Worm (Caenorhabditis elegans): ENCODE results near the gene sec-10.
A peak's percentile ranks its signal among the peaks of the same experiment; 100 is the strongest.

The sec-10 gene

DNA sequence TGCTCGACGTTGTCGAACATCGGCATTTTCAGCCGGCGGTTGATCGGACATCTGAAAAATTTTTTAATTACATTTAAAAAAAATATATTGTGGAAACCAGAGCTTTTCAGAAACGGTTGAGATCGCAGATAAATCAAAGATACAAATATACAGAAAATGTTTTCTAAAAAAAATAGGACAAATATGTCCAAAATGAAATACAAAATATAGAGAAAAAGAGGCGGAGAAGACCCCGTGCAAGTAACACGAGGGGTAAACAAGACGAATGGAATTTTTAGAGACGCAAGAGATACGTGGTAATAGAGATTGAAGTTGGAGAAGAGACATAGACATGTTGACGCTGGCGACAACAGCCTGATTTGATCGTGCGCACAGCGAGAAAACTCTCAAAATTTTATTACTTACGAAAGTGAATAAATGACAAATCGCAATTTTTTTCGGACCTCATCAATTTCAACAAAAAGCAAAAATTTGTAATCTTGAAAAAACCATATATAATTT, 33.4 kb upstream of the sec-10 start, which contains the start of gene cdgs-1 (continued):
- TF ChIP-seq tra-1 (GFP tag; IDR thresholded peaks at IDR 0.05) (no peak), spr-3 (GFP tag; optimal IDR thresholded peaks at IDR 0.05) (no peak), aha-1 (tag) (no peak), lir-3 (tag; optimal IDR thresholded peaks at IDR 0.05) (no peak), T20F7.1 (GFP tag; optimal IDR thresholded peaks at IDR 0.05) (no peak), tag-97 (GFP tag; IDR thresholded peaks at IDR 0.05) (no peak), spr-1 (tag; optimal IDR thresholded peaks at IDR 0.05) (no peak), madf-9 (GFP tag; conservative IDR thresholded peaks at IDR 0.05) (no peak), mes-2 (tag; optimal IDR thresholded peaks at IDR 0.05; ENCODE audit: poor library complexity, severe bottlenecking) (no peak), mdt-29 (GFP tag; IDR thresholded peaks at IDR 0.05) (no peak), unc-39 (tag; optimal IDR thresholded peaks at IDR 0.05) (no peak), lsy-2 (tag; optimal IDR thresholded peaks at IDR 0.05) (peak in 1 of 2 experiments; percentile 57), ama-1 (optimal IDR thresholded peaks at IDR 0.05) (no peak), ceh-44 (GFP tag; IDR thresholded peaks at IDR 0.05) (no peak), zip-2 (tag; optimal IDR thresholded peaks at IDR 0.05) (no peak), nhr-76 (tag; optimal IDR thresholded peaks at IDR 0.05) (no peak), nhr-48 (tag; optimal IDR thresholded peaks at IDR 0.05) (no peak), sdz-12 (GFP tag; optimal IDR thresholded peaks at IDR 0.05) (no peak), set-16 (GFP tag; IDR thresholded peaks at IDR 0.05) (no peak), daf-12 (tag; optimal IDR thresholded peaks at IDR 0.05) (no peak), lim-7 (GFP tag; IDR thresholded peaks at IDR 0.05) (no peak), zfp-3 (GFP tag; conservative IDR thresholded peaks at IDR 0.05) (no peak), unc-62 (GFP tag; optimal IDR thresholded peaks at IDR 0.05 in 1 of 2) (no peak), unc-62 (tag; optimal IDR thresholded peaks at IDR 0.05) (no peak), zfp-2 (tag; optimal IDR thresholded peaks at IDR 0.05) (no peak), nhr-6 (tag; optimal IDR thresholded peaks at IDR 0.05) (no peak), ctbp-1 (GFP tag; IDR thresholded peaks at IDR 0.05) (peak; percentile 23; the same call in 1 of the 2 replicates), Y48G9A.11 (GFP tag; IDR thresholded peaks at IDR 0.05) (no peak), php-3 (GFP tag; IDR thresholded peaks at IDR 0.05) (no peak), snpc-1.2 (GFP tag; IDR thresholded peaks at IDR 0.05) (no peak), daf-19 (GFP tag; conservative IDR thresholded peaks at IDR 0.05) (no peak), saeg-2 (GFP tag; IDR thresholded peaks at IDR 0.05) (no peak), snpc-4 (tag; optimal IDR thresholded peaks at IDR 0.05) (no peak), hlh-11 (tag; optimal IDR thresholded peaks at IDR 0.05) (peak; percentile 72), F44E2.7 (GFP tag; IDR thresholded peaks at IDR 0.05) (no peak), nhr-111 (GFP tag; optimal IDR thresholded peaks at IDR 0.05) (no peak), daf-16 (GFP tag; optimal IDR thresholded peaks at IDR 0.05) (no peak), daf-16 (tag; optimal IDR thresholded peaks at IDR 0.05) (peak; percentile 94), Y105C5A.15 (GFP tag; IDR thresholded peaks at IDR 0.05) (no peak), pqm-1 (tag; optimal IDR thresholded peaks at IDR 0.05) (no peak), nhr-28 (tag; optimal IDR thresholded peaks at IDR 0.05) (peak; percentile 64), unc-130 (GFP tag; optimal IDR thresholded peaks at IDR 0.05) (no peak), F37D6.2 (tag; optimal IDR thresholded peaks at IDR 0.05) (no peak), ceh-28 (tag; optimal IDR thresholded peaks at IDR 0.05) (no peak), dmd-6 (GFP tag; IDR thresholded peaks at IDR 0.05) (no peak), dve-1 (tag; optimal IDR thresholded peaks at IDR 0.05; ENCODE audit: insufficient read depth) (peak; percentile 8), nhr-77 (tag; optimal IDR thresholded peaks at IDR 0.05) (peak; percentile 38), egl-27 (tag; optimal IDR thresholded peaks at IDR 0.05) (no peak), T26A8.4 (GFP tag; IDR thresholded peaks at IDR 0.05) (no peak), ZK337.2 (GFP tag; IDR thresholded peaks at IDR 0.05) (no peak), zag-1 (tag; optimal IDR thresholded peaks at IDR 0.05) (no peak), mdl-1 (tag; optimal IDR thresholded peaks at IDR 0.05) (peak; percentile 59 to 90), F49E8.2 (tag; optimal IDR thresholded peaks at IDR 0.05; ENCODE audit: borderline replicate concordance) (no peak)
